Worm (Caenorhabditis elegans) whole organism, mixed stage, embryonic: ENCODE results near the gene crn-6.

Experiments used
- M03D4.4 ChIP-seq: sonication (generic microtip); optimal IDR thresholded peaks from 2 replicates; lab custom pipeline; 2017; ENCODE audit warnings: mild to moderate bottlenecking, missing genetic modification characterization, missing compliant biosample characterization
- bed-3 ChIP-seq: fragments of 200-800 bp; sonication (Bioruptor generic); optimal IDR thresholded peaks from 3 replicates; lab custom pipeline; 2018; ENCODE audit warnings: mild to moderate bottlenecking, missing genetic modification characterization, moderate library complexity, missing compliant biosample characterization
- blmp-1 ChIP-seq: fragments of 150-350 bp; optimal IDR thresholded peaks from 2 replicates; lab custom pipeline; 2014; ENCODE audit warnings: missing biosample characterization, missing genetic modification characterization
- ceh-39 ChIP-seq: fragments of 150-350 bp; optimal IDR thresholded peaks from 2 replicates; lab custom pipeline; 2014; ENCODE audit warnings: missing biosample characterization, missing genetic modification characterization
- ceh-43 ChIP-seq: fragments of 200-800 bp; sonication (Bioruptor generic); optimal IDR thresholded peaks from 2 replicates; lab custom pipeline; 2018; ENCODE audit warnings: mild to moderate bottlenecking, missing genetic modification characterization, moderate library complexity, missing compliant biosample characterization
- ceh-83 ChIP-seq: fragments of 200-800 bp; sonication (Bioruptor generic); optimal IDR thresholded peaks from 2 replicates; lab custom pipeline; 2018; ENCODE audit warnings: mild to moderate bottlenecking, missing genetic modification characterization, missing compliant biosample characterization
- ces-1 ChIP-seq: fragments of 150-350 bp; optimal IDR thresholded peaks from 2 replicates; lab custom pipeline; 2014; ENCODE audit warnings: missing biosample characterization, missing genetic modification reagents, missing genetic modification characterization
- cnd-1 ChIP-seq: fragments of 200-800 bp; sonication (Bioruptor generic); optimal IDR thresholded peaks from 2 replicates; lab custom pipeline; 2018; ENCODE audit warnings: mild to moderate bottlenecking, missing genetic modification characterization, missing compliant biosample characterization
- elt-1 ChIP-seq: sonication (generic microtip); optimal IDR thresholded peaks from 2 replicates; lab custom pipeline; 2017; ENCODE audit warnings: missing genetic modification characterization, mild to moderate bottlenecking, missing compliant biosample characterization, antibody characterized with exemption, moderate library complexity, borderline replicate concordance; ENCODE audit not compliant: insufficient read depth
- elt-3 ChIP-seq: fragments of 150-350 bp; optimal IDR thresholded peaks from 2 replicates; lab custom pipeline; 2014; ENCODE audit warnings: missing biosample characterization, missing genetic modification characterization
- flh-1 ChIP-seq: fragments of 200-800 bp; sonication (Bioruptor generic); optimal IDR thresholded peaks from 2 replicates; lab custom pipeline; 2018; ENCODE audit warnings: mild to moderate bottlenecking, missing genetic modification characterization, moderate library complexity, missing compliant biosample characterization
- ham-2 ChIP-seq: fragments of 200-800 bp; sonication (Bioruptor generic); optimal IDR thresholded peaks from 2 replicates; lab custom pipeline; 2018; ENCODE audit warnings: mild to moderate bottlenecking, missing genetic modification characterization, missing compliant biosample characterization
- hlh-1 ChIP-seq: fragments of 150-350 bp; optimal IDR thresholded peaks from 2 replicates; lab custom pipeline; 2014; ENCODE audit warnings: missing biosample characterization, missing genetic modification reagents, missing genetic modification characterization
- lin-13 ChIP-seq: fragments of 150-350 bp; optimal IDR thresholded peaks from 2 replicates; lab custom pipeline; 2014; ENCODE audit warnings: missing biosample characterization, missing genetic modification characterization
- lin-32 ChIP-seq: fragments of 200-800 bp; sonication (Bioruptor generic); optimal IDR thresholded peaks from 2 replicates; lab custom pipeline; 2018; ENCODE audit warnings: mild to moderate bottlenecking, missing genetic modification characterization, missing compliant biosample characterization
- lsy-2 ChIP-seq: fragments of 150-350 bp; optimal IDR thresholded peaks from 2 replicates; lab custom pipeline; 2014; ENCODE audit warnings: missing biosample characterization, missing genetic modification characterization
- mab-5 ChIP-seq: fragments of 150-350 bp; optimal IDR thresholded peaks from 2 replicates; lab custom pipeline; 2014; ENCODE audit warnings: missing biosample characterization, missing genetic modification characterization
- mep-1 ChIP-seq: fragments of 150-350 bp; optimal IDR thresholded peaks from 2 replicates; lab custom pipeline; 2017; ENCODE audit warnings: missing biosample characterization, missing genetic modification reagents, missing genetic modification characterization, inconsistent platforms
- mls-2 ChIP-seq: sonication (generic microtip); optimal IDR thresholded peaks from 2 replicates; lab custom pipeline; 2016; ENCODE audit warnings: mild to moderate bottlenecking, missing genetic modification characterization, moderate library complexity, missing compliant biosample characterization
- nhr-12 ChIP-seq: fragments of 150-350 bp; optimal IDR thresholded peaks from 2 replicates; lab custom pipeline; 2014; ENCODE audit warnings: missing biosample characterization, missing genetic modification characterization
- nhr-2 ChIP-seq: fragments of 150-350 bp; optimal IDR thresholded peaks from 2 replicates; lab custom pipeline; 2014; ENCODE audit warnings: missing biosample characterization, missing genetic modification characterization
- nhr-237 ChIP-seq: fragments of 150-350 bp; optimal IDR thresholded peaks from 2 replicates; lab custom pipeline; 2014; ENCODE audit warnings: missing biosample characterization, missing genetic modification characterization
- nhr-28 ChIP-seq: fragments of 150-350 bp; optimal IDR thresholded peaks from 2 replicates; lab custom pipeline; 2014; ENCODE audit warnings: missing biosample characterization, missing genetic modification characterization
- nhr-76 ChIP-seq: sonication (generic microtip); optimal IDR thresholded peaks from 2 replicates; lab custom pipeline; 2017; ENCODE audit warnings: missing biosample characterization, missing genetic modification characterization
- pha-4 ChIP-seq: fragments of 150-350 bp; optimal IDR thresholded peaks from 2 replicates; lab custom pipeline; 2018; ENCODE audit warnings: missing biosample characterization, missing genetic modification reagents, missing genetic modification characterization
- sem-2 ChIP-seq: fragments of 200-800 bp; sonication (Bioruptor generic); optimal IDR thresholded peaks from 2 replicates; lab custom pipeline; 2018; ENCODE audit warnings: mild to moderate bottlenecking, missing genetic modification characterization, missing compliant biosample characterization
- snpc-4 ChIP-seq: fragments of 150-350 bp; optimal IDR thresholded peaks from 2 replicates; lab custom pipeline; 2014; ENCODE audit warnings: missing biosample characterization, missing genetic modification characterization
- tbx-8 ChIP-seq: fragments of 200-800 bp; sonication (Bioruptor generic); optimal IDR thresholded peaks from 2 replicates; lab custom pipeline; 2018; ENCODE audit warnings: mild to moderate bottlenecking, missing genetic modification characterization, moderate library complexity, missing compliant biosample characterization
- unc-120 ChIP-seq: sonication (generic microtip); optimal IDR thresholded peaks from 2 replicates; lab custom pipeline; 2017; ENCODE audit warnings: missing genetic modification characterization, missing compliant biosample characterization; ENCODE audit not compliant: poor library complexity, severe bottlenecking
- unc-39 ChIP-seq: fragments of 150-350 bp; optimal IDR thresholded peaks from 2 replicates; lab custom pipeline; 2014; ENCODE audit warnings: missing biosample characterization, missing genetic modification characterization
- zip-8 ChIP-seq: fragments of 150-350 bp; optimal IDR thresholded peaks from 2 replicates; lab custom pipeline; 2014; ENCODE audit warnings: missing biosample characterization, missing genetic modification characterization

Gene crn-6

DNA sequence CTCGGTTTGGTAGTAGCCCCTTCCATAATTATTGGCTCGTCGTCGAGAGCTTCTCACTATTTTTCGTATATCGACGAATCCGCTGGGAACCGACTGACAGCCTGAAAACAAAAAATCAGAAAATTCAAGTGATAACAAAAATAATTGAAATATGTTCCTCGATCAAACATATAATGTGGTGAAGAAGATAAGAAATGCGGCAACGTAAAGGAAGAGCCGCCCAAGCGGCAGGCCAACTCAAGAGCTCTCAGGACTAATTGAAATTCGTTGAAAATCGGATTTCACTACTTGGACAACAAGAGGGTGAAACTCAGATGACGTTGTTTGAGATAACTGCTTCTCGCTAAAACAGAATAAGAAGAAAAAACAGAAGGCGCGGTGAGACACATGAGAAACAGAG is 22.9 kb downstream of the crn-6 start, which contains the start of gene slc-17.2:
TSS of gene slc-17.2 (minus strand) at position 101 of the 400 bp plus-strand sequence.
- no peak for TF ChIP-seq nhr-2 (tag; lab: Kevin White, UChicago)
- no peak for TF ChIP-seq pha-4
- no peak for TF ChIP-seq ces-1 (GFP tag; lab: Kevin White, UChicago)
- TF ChIP-seq lin-13: no peak
- no peak for TF ChIP-seq nhr-237 (tag; lab: Kevin White, UChicago)
- no peak for TF ChIP-seq cnd-1 (tag; lab: Kevin White, UChicago)
- no peak for TF ChIP-seq elt-1 (tag; lab: Kevin White, UChicago)
- TF ChIP-seq mls-2 (tag; lab: Kevin White, UChicago): no peak
- TF ChIP-seq lin-32 (GFP tag; lab: Kevin White, UChicago): no peak
- TF ChIP-seq M03D4.4 (tag; lab: Kevin White, UChicago): no peak

DNA sequence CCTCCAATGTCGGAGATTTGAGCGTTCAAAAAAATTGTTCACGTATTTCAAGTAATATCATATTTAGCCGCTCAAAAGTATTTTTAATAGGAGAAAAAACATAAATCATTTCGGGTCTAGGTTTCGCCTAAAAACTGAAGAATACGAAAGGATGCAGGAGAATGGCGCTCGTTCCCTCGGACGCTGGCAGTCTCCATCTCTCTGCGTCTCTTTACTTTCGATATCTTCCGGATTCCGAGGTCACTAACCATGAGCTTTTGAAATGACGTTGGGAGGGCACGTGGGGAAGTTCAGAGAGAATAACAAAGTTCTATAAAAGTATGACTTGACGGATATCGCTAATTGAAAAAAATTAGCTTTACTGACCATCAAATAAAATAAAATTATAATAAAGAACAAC is 23.9 kb downstream of the crn-6 start:
- TF ChIP-seq blmp-1 (no peak), zip-8 (no peak), ceh-39 (no peak), elt-3 (tag; lab: Kevin White, UChicago) (no peak), ham-2 (no peak), nhr-2 (tag; lab: Kevin White, UChicago) (no peak), pha-4 (no peak), ces-1 (GFP tag; lab: Kevin White, UChicago) (no peak), hlh-1 (no peak), flh-1 (GFP tag; lab: Kevin White, UChicago) (no peak)

DNA sequence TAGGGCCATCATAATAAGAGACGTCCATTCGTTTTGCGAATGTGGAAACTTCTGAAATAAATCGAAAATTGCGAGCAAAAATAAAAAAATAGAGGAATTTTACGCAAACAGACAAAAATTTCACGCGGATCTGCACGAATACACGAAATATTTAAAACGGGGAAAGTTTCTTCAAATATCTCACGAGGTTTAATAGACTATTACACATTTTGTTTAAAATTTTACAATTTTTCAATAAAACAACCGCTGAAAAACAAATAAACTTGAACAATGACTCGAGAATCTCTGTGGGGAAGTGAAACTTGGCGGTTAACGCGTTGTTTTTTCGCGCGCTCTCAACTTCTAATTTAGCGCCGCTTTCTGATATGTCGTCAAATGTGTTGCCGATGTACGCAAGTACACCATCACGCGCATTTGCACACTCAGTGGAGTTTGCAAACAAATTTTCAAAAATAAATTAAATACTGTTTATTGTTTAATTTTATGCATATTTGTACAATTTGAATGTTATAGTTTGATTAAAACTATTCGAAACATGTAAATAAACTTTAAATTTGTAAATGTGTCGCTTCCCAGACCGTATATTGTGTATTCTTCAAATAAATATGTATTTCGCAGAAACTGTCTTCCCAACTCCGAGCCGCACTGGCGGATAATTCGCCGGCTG is 26.2 kb downstream of the crn-6 start, which contains the start of the genes gpr-2 and rgr-1:
TSS of gene gpr-2 (minus strand) at position 51 of the 667 bp plus-strand sequence.
TSS of gene rgr-1 (plus strand) at position 617 of the 667 bp plus-strand sequence.
- TF ChIP-seq lsy-2: peak; percentile 20
- TF ChIP-seq nhr-28 (tag; lab: Kevin White, UChicago): no peak
- TF ChIP-seq snpc-4 (tag; lab: Kevin White, UChicago): no peak
- TF ChIP-seq elt-3 (tag; lab: Kevin White, UChicago): no peak
- peak; percentile 13 for TF ChIP-seq mep-1 (tag; lab: Kevin White, UChicago)
- no peak for TF ChIP-seq nhr-12
- TF ChIP-seq ces-1 (GFP tag; lab: Kevin White, UChicago): peak; percentile 45
- TF ChIP-seq pha-4: peak; percentile 18
- TF ChIP-seq elt-1 (tag; lab: Kevin White, UChicago): no peak
- no peak for TF ChIP-seq hlh-1

DNA sequence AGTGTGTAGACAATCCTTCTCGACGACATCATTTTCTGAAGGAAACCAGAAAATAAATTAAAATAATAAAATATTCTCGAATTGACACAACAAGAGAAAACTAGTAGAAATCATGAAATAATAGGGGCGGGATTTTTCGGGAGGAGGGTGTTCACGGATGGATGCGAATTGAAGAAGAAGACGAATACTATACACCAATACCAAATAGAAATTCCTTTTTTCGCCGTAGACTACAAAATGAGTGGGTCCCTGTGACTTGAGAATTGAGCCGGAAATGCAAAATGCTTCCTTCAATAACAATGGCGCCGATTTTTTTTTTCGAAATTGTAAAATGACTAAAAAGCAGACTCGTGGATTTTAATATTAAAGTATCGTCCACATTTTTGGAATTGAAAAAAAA is 34.0 kb downstream of the crn-6 start, which contains the start of gene nlp-48:
TSS of gene nlp-48 (minus strand) at position 101 of the 400 bp plus-strand sequence.
- TF ChIP-seq pha-4: no peak
- no peak for TF ChIP-seq mls-2 (tag; lab: Kevin White, UChicago)
- no peak for TF ChIP-seq flh-1 (GFP tag; lab: Kevin White, UChicago)
- TF ChIP-seq elt-1 (tag; lab: Kevin White, UChicago): no peak
- TF ChIP-seq hlh-1: no peak
- no peak for TF ChIP-seq elt-3 (tag; lab: Kevin White, UChicago)
- no peak for TF ChIP-seq nhr-2 (tag; lab: Kevin White, UChicago)
- no peak for TF ChIP-seq unc-39
- no peak for TF ChIP-seq ces-1 (GFP tag; lab: Kevin White, UChicago)
- TF ChIP-seq ceh-83 (GFP tag; lab: Kevin White, UChicago): no peak
- TF ChIP-seq cnd-1 (tag; lab: Kevin White, UChicago): no peak
- no peak for TF ChIP-seq lin-13
- TF ChIP-seq mep-1 (tag; lab: Kevin White, UChicago): no peak
- TF ChIP-seq blmp-1: no peak

DNA sequence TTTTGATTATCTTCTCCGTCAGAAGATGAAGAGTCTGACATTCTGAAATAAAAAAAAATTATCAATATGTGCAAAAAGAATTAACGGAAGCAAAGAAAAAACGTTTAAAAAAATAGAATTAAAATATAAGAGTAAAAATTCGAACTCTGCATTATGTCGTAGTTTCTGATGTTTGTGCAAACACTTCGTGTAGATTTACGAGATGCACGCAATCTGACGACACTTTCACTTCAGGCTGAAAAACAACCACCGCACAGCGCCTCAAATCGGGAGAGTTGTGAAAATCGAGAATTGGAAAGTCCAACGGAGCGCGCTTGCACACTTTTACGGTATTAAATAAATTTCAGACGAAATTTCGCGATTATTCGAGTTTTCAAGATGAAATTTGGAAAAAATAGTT is 39.5 kb downstream of the crn-6 start, which contains the start of gene T26G10.1:
TSS of gene T26G10.1 (minus strand) at position 42 of the 400 bp plus-strand sequence.
- TF ChIP-seq sem-2 (GFP tag; lab: Kevin White, UChicago) (no peak), nhr-76 (tag; lab: Kevin White, UChicago) (no peak), blmp-1 (peak; percentile 43), pha-4 (peak; percentile 35), mep-1 (tag; lab: Kevin White, UChicago) (peak; percentile 49), lin-32 (GFP tag; lab: Kevin White, UChicago) (no peak), lsy-2 (peak; percentile 64), ces-1 (GFP tag; lab: Kevin White, UChicago) (peak; percentile 66), nhr-237 (tag; lab: Kevin White, UChicago) (peak; percentile 30), lin-13 (no peak)
- TF ChIP-seq, all 35 proteins: peak for 6

DNA sequence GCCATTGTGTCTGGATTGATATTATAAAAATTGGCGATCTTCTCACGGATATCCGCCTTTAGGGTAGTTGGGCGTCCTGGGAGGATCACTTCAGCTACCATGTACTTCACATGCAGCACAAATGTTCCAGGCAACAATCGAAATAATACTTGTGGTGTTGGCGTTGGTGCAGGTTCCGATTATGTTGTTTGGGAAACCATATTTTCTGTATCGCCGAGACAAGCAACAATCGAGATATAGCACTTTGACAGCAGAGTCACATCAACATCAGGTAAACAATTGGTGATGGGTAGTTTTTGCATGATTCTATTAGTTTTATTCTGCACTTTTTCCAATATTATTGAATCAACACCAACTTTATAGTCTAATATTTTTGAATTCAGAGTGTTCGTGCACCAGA is 46.3 kb downstream of the crn-6 start, which contains the start of gene T26G10.3:
TSS of gene T26G10.3 (minus strand) at position 101 of the 400 bp plus-strand sequence.
- TF ChIP-seq unc-120: no peak
- TF ChIP-seq nhr-28 (tag; lab: Kevin White, UChicago): no peak
- TF ChIP-seq ceh-39: no peak
- no peak for TF ChIP-seq ceh-43 (GFP tag; lab: Kevin White, UChicago)
- no peak for TF ChIP-seq M03D4.4 (tag; lab: Kevin White, UChicago)
- TF ChIP-seq tbx-8 (GFP tag; lab: Kevin White, UChicago): no peak
- no peak for TF ChIP-seq mab-5 (tag; lab: Kevin White, UChicago)
- TF ChIP-seq snpc-4 (tag; lab: Kevin White, UChicago): no peak
- no peak for TF ChIP-seq flh-1 (GFP tag; lab: Kevin White, UChicago)
- no peak for TF ChIP-seq nhr-2 (tag; lab: Kevin White, UChicago)
- TF ChIP-seq lsy-2: no peak
- no peak for TF ChIP-seq lin-13
- TF ChIP-seq ces-1 (GFP tag; lab: Kevin White, UChicago): no peak
- TF ChIP-seq ham-2: no peak
- no peak for TF ChIP-seq mls-2 (tag; lab: Kevin White, UChicago)
- no peak for TF ChIP-seq bed-3 (GFP tag; lab: Kevin White, UChicago)
